Worm (Caenorhabditis elegans) whole organism, early embryonic: Measurements from ENCODE around the gene arrd-6.

Experiments used
- aly-1 ChIP-seq: sonication (generic microtip); optimal IDR thresholded peaks from 2 replicates; lab custom pipeline; 2016; ENCODE audit warnings: missing genetic modification characterization, missing compliant biosample characterization
- ama-1 ChIP-seq: fragments of 150-350 bp; optimal IDR thresholded peaks from 2 replicates; lab custom pipeline; 2014
- ceh-13 ChIP-seq: fragments of 200-800 bp; sonication (Bioruptor generic); optimal IDR thresholded peaks from 2 replicates; lab custom pipeline; 2018; ENCODE audit warnings: mild to moderate bottlenecking, missing genetic modification characterization, missing compliant biosample characterization
- ceh-36 ChIP-seq: sonication (generic microtip); optimal IDR thresholded peaks from 2 replicates; lab custom pipeline; 2016; ENCODE audit warnings: missing genetic modification characterization, inconsistent platforms, missing compliant biosample characterization
- ets-7 ChIP-seq: sonication (generic microtip); optimal IDR thresholded peaks from 2 replicates; lab custom pipeline; 2016; ENCODE audit warnings: missing genotype, missing genetic modification characterization, missing compliant biosample characterization
- hnd-1 ChIP-seq: sonication (generic microtip); optimal IDR thresholded peaks from 2 replicates; lab custom pipeline; 2016; ENCODE audit warnings: missing genetic modification characterization, missing compliant biosample characterization
- scrt-1 ChIP-seq: fragments of 200-800 bp; sonication (Bioruptor generic); IDR thresholded peaks from 2 replicates; pipeline ENCODE4 v1.3.6; 2022; ENCODE audit warnings: missing genetic modification characterization, missing compliant biosample characterization
- sea-1 ChIP-seq: fragments of 200-800 bp; sonication (Bioruptor generic); conservative IDR thresholded peaks from 2 replicates; pipeline ENCODE4 v1.3.6; 2022; ENCODE audit warnings: missing genetic modification characterization, missing compliant biosample characterization
- tbx-11 ChIP-seq: fragments of 200-800 bp; sonication (Bioruptor generic); IDR thresholded peaks from 2 replicates; pipeline ENCODE4 v1.3.6; 2022; ENCODE audit warnings: missing genetic modification characterization, missing compliant biosample characterization
- tra-4 ChIP-seq: sonication (generic microtip); optimal IDR thresholded peaks from 2 replicates; lab custom pipeline; 2017; ENCODE audit warnings: missing genetic modification characterization, missing compliant biosample characterization

DNA sequence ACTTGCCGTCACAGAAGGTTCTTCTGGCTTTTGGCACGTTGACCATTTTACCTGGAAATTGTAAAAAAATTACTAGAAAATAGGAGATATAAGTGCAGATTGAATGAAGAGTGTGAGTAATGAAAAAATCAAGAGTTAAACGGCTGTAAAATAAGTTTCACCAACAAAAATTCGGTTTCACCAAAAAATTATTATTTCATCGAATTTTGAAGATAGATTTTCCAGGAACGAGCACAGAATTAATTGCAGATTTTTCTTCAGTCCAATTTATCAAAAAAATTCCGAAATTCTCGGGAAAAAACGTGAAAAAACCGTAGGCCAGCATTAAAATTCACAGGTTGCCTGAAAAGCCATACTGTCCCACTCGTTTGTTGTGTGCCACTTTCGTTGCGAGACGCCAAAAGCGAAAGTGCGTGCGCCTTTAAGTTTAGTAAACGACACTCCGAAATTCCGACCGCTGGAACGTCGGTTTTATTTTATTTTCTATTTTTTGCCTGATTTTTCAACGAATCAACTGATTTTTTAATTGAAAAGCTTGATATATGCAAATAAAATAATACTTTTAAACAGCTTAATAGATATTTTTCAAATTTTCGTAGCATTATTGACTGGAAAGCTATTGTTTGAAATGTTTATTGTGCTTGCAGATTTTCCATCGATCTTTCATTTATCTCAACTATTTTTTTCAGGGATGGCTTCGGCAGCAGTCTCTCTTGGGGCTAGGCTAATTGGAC, 45.2 kb upstream of the arrd-6 start, which contains the start of the genes rpl-36.A and nuo-1:
- TF ChIP-seq ama-1 (lab: Kevin White, UChicago) (no peak), ceh-36 (tag; lab: Kevin White, UChicago) (no peak), tra-4 (tag; lab: Kevin White, UChicago) (no peak), ceh-13 (GFP tag; lab: Kevin White, UChicago) (no peak), ets-7 (tag; lab: Kevin White, UChicago) (no peak), hnd-1 (no peak), aly-1 (tag; lab: Kevin White, UChicago) (no peak), tbx-11 (GFP tag; lab: Robert Waterston, UW) (no peak), scrt-1 (GFP tag; lab: Robert Waterston, UW) (no peak), sea-1 (GFP tag; lab: Robert Waterston, UW) (no peak)
